Worm (Caenorhabditis elegans) whole organism, young adult: Measurements from ENCODE around the gene daf-42.

ENCODE experiments used
- B0019.2 ChIP-seq: fragments of 200-800 bp; sonication (Bioruptor generic); conservative IDR thresholded peaks from 2 replicates; pipeline ENCODE4 v1.3.6; 2022; ENCODE audit warnings: missing genetic modification reagents, missing genetic modification characterization, missing compliant biosample characterization
- B0035.1 ChIP-seq: sonication (generic microtip); optimal IDR thresholded peaks from 2 replicates; lab custom pipeline; 2016; ENCODE audit warnings: missing genetic modification characterization, mild to moderate bottlenecking, missing compliant biosample characterization, missing genotype, missing genetic modification reagents
- B0336.3 ChIP-seq: fragments of 200-800 bp; sonication (Bioruptor generic); IDR thresholded peaks from 2 replicates; pipeline ENCODE4 v1.3.6; 2022; ENCODE audit warnings: missing genetic modification characterization, missing compliant biosample characterization
- D2030.7 ChIP-seq: fragments of 200-800 bp; sonication (Bioruptor generic); IDR thresholded peaks from 2 replicates; pipeline ENCODE4 v1.3.6; 2022; ENCODE audit warnings: missing genetic modification reagents, missing genetic modification characterization, missing compliant biosample characterization
- F22D6.2 ChIP-seq: sonication (generic microtip); optimal IDR thresholded peaks from 2 replicates; lab custom pipeline; 2016; ENCODE audit warnings: mild to moderate bottlenecking, missing genetic modification characterization, missing compliant biosample characterization
- F23B12.7 ChIP-seq: sonication (generic microtip); optimal IDR thresholded peaks from 2 replicates; lab custom pipeline; 2017; ENCODE audit warnings: missing genetic modification characterization, mild to moderate bottlenecking, missing compliant biosample characterization, antibody characterized with exemption, moderate library complexity; ENCODE audit not compliant: insufficient read depth
- F33H1.4 ChIP-seq: fragments of 200-800 bp; sonication (Bioruptor generic); IDR thresholded peaks from 2 replicates; pipeline ENCODE4 v1.3.6; 2022; ENCODE audit warnings: missing genetic modification reagents, missing genetic modification characterization, missing compliant biosample characterization
- F39B2.1 ChIP-seq: fragments of 200-800 bp; sonication (Bioruptor generic); IDR thresholded peaks from 2 replicates; pipeline ENCODE4 v1.3.6; 2022; ENCODE audit warnings: missing genetic modification reagents, missing genetic modification characterization, missing compliant biosample characterization
- F52B5.7 ChIP-seq: sonication (generic microtip); optimal IDR thresholded peaks from 2 replicates; lab custom pipeline; 2016; ENCODE audit warnings: mild to moderate bottlenecking, missing genetic modification characterization, missing compliant biosample characterization
- K11D2.4 ChIP-seq: fragments of 200-800 bp; sonication (Bioruptor generic); IDR thresholded peaks from 2 replicates; pipeline ENCODE4 v1.3.6; 2022; ENCODE audit warnings: missing genetic modification reagents, missing genetic modification characterization, missing compliant biosample characterization
- Y53F4B.3 ChIP-seq: fragments of 200-800 bp; sonication (Bioruptor generic); IDR thresholded peaks from 2 replicates; pipeline ENCODE4 v1.3.6; 2022; ENCODE audit warnings: missing genetic modification reagents, missing genetic modification characterization, missing compliant biosample characterization
- akir-1 ChIP-seq: fragments of 200-800 bp; sonication (Bioruptor generic); optimal IDR thresholded peaks from 2 replicates; lab custom pipeline; 2018; ENCODE audit warnings: mild to moderate bottlenecking, missing genetic modification characterization, moderate library complexity, missing compliant biosample characterization
- aptf-2 ChIP-seq: fragments of 200-800 bp; sonication (Bioruptor generic); conservative IDR thresholded peaks from 2 replicates; pipeline ENCODE4 v1.3.6; 2022; ENCODE audit warnings: missing genetic modification reagents, missing genetic modification characterization, missing compliant biosample characterization
- aptf-3 ChIP-seq: fragments of 200-800 bp; sonication (Bioruptor generic); IDR thresholded peaks from 2 replicates; pipeline ENCODE4 v1.3.6; 2022; ENCODE audit warnings: missing genetic modification characterization, missing compliant biosample characterization
- attf-3 ChIP-seq: fragments of 200-800 bp; sonication (Bioruptor generic); conservative IDR thresholded peaks from 2 replicates; pipeline ENCODE4 v1.3.6; 2022; ENCODE audit warnings: missing genetic modification reagents, missing genetic modification characterization, missing compliant biosample characterization
- cebp-2 ChIP-seq: fragments of 200-800 bp; sonication (Bioruptor generic); IDR thresholded peaks from 2 replicates; pipeline ENCODE4 v1.3.6; 2022; ENCODE audit warnings: missing genetic modification characterization, missing compliant biosample characterization
- ceh-91 ChIP-seq: fragments of 200-800 bp; sonication (Bioruptor generic); IDR thresholded peaks from 2 replicates; pipeline ENCODE4 v1.3.6; 2022; ENCODE audit warnings: missing genetic modification reagents, missing genetic modification characterization, missing compliant biosample characterization
- chd-7 ChIP-seq: sonication (generic microtip); optimal IDR thresholded peaks from 2 replicates; lab custom pipeline; 2016; ENCODE audit warnings: mild to moderate bottlenecking, missing genetic modification characterization, moderate library complexity, missing compliant biosample characterization
- die-1 ChIP-seq: sonication (generic microtip); optimal IDR thresholded peaks from 2 replicates; lab custom pipeline; 2016; ENCODE audit warnings: missing genotype, mild to moderate bottlenecking, missing genetic modification characterization, missing compliant biosample characterization
- dox-1 ChIP-seq: fragments of 200-800 bp; sonication (Bioruptor generic); IDR thresholded peaks from 2 replicates; pipeline ENCODE4 v1.3.6; 2022; ENCODE audit warnings: missing genetic modification reagents, missing genetic modification characterization, missing compliant biosample characterization
- dpl-1 ChIP-seq: fragments of 150-350 bp; optimal IDR thresholded peaks from 2 replicates; lab custom pipeline; 2014; ENCODE audit warnings: missing biosample characterization, missing genetic modification reagents, missing genetic modification characterization
- egl-44 ChIP-seq: fragments of 200-800 bp; sonication (Bioruptor generic); IDR thresholded peaks from 2 replicates; pipeline ENCODE4 v1.3.6; 2022; ENCODE audit warnings: missing genetic modification reagents, missing genetic modification characterization, missing compliant biosample characterization
- egrh-3 ChIP-seq: fragments of 200-800 bp; sonication (Bioruptor generic); IDR thresholded peaks from 2 replicates; pipeline ENCODE4 v1.3.6; 2022; ENCODE audit warnings: missing genetic modification reagents, missing genetic modification characterization, missing compliant biosample characterization
- ekl-4 ChIP-seq: fragments of 200-800 bp; sonication (Bioruptor generic); IDR thresholded peaks from 2 replicates; pipeline ENCODE4 v1.3.6; 2022; ENCODE audit warnings: missing genetic modification reagents, missing genetic modification characterization, missing compliant biosample characterization
- hrde-1 ChIP-seq: sonication (generic microtip); optimal IDR thresholded peaks from 2 replicates; lab custom pipeline; 2016; ENCODE audit warnings: missing genetic modification characterization, mild to moderate bottlenecking, missing compliant biosample characterization, moderate library complexity, missing genotype, missing genetic modification reagents, borderline replicate concordance
- lin-54 ChIP-seq: fragments of 200-800 bp; sonication (Bioruptor generic); optimal IDR thresholded peaks from 2 replicates; lab custom pipeline; 2018; ENCODE audit warnings: mild to moderate bottlenecking, missing genetic modification characterization, missing compliant biosample characterization
- lsl-1 ChIP-seq: fragments of 200-800 bp; sonication (Bioruptor generic); optimal IDR thresholded peaks from 2 replicates; lab custom pipeline; 2018; ENCODE audit warnings: mild to moderate bottlenecking, missing genetic modification characterization, moderate library complexity, missing compliant biosample characterization
- madf-6 ChIP-seq: fragments of 200-800 bp; sonication (Bioruptor generic); IDR thresholded peaks from 2 replicates; pipeline ENCODE4 v1.3.6; 2022; ENCODE audit warnings: missing genetic modification reagents, missing genetic modification characterization, missing compliant biosample characterization
- madf-8 ChIP-seq: fragments of 200-800 bp; sonication (Bioruptor generic); conservative IDR thresholded peaks from 2 replicates; pipeline ENCODE4 v1.3.6; 2022; ENCODE audit warnings: missing genetic modification reagents, missing genetic modification characterization, missing compliant biosample characterization
- mcd-1 ChIP-seq: fragments of 200-800 bp; sonication (Bioruptor generic); IDR thresholded peaks from 2 replicates; pipeline ENCODE4 v1.3.6; 2022; ENCODE audit warnings: missing genetic modification reagents, missing genetic modification characterization, missing compliant biosample characterization
- nfyb-1 ChIP-seq: fragments of 200-800 bp; sonication (Bioruptor generic); IDR thresholded peaks from 2 replicates; pipeline ENCODE4 v1.3.6; 2022; ENCODE audit warnings: missing genetic modification reagents, missing genetic modification characterization, missing compliant biosample characterization
- pbrm-1 ChIP-seq: fragments of 200-800 bp; sonication (Bioruptor generic); IDR thresholded peaks from 2 replicates; pipeline ENCODE4 v1.3.6; 2022; ENCODE audit warnings: missing genetic modification reagents, missing genetic modification characterization, missing compliant biosample characterization
- rec-8 ChIP-seq, 2 experiments: sonication (generic microtip); optimal IDR thresholded peaks; 2 replicates each; lab custom pipeline; 2016; ENCODE audit warnings: mild to moderate bottlenecking in 2 of 2, missing genetic modification characterization in 2 of 2, missing genetic modification reagents in 2 of 2, missing genotype in 2 of 2, missing biosample characterization in 1 of 2, missing compliant biosample characterization in 1 of 2, moderate library complexity in 1 of 2
- rpc-1 ChIP-seq, 2 experiments: fragments of 150-350 bp in 1 of 2; sonication (generic microtip) in 1 of 2; optimal IDR thresholded peaks; 2 replicates each; lab custom pipeline; 2014 to 2018; ENCODE audit warnings: missing biosample characterization in 1 of 2, missing genetic modification characterization in 1 of 2, missing genetic modification reagents in 1 of 2, missing genotype in 1 of 2
- sdz-38 ChIP-seq: sonication (generic microtip); optimal IDR thresholded peaks from 2 replicates; lab custom pipeline; 2016; ENCODE audit warnings: missing genotype, missing genetic modification characterization, missing compliant biosample characterization
- snpc-1.1 ChIP-seq: sonication (generic microtip); optimal IDR thresholded peaks from 2 replicates; lab custom pipeline; 2017; ENCODE audit warnings: missing genetic modification characterization, mild to moderate bottlenecking, missing compliant biosample characterization, antibody characterized with exemption, moderate library complexity, missing genotype, missing genetic modification reagents; ENCODE audit not compliant: insufficient read depth
- snpc-1.3 ChIP-seq: sonication (generic microtip); optimal IDR thresholded peaks from 2 replicates; lab custom pipeline; 2017; ENCODE audit warnings: missing genetic modification characterization, mild to moderate bottlenecking, missing compliant biosample characterization, antibody characterized with exemption, moderate library complexity, missing genotype, missing genetic modification reagents; ENCODE audit not compliant: insufficient read depth
- snpc-3.4 ChIP-seq: sonication (generic microtip); optimal IDR thresholded peaks from 2 replicates; lab custom pipeline; 2017; ENCODE audit warnings: missing genetic modification characterization, mild to moderate bottlenecking, missing compliant biosample characterization, antibody characterized with exemption, moderate library complexity, missing genotype, missing genetic modification reagents
- snpc-4 ChIP-seq, 5 experiments: fragments of 150-350 bp in 1 of 5; sonication (generic microtip) in 4 of 5; optimal IDR thresholded peaks; 2 replicates each; lab custom pipeline; 2014 to 2018; ENCODE audit warnings: missing genetic modification characterization in 5 of 5, missing biosample characterization in 3 of 5, antibody characterized with exemption in 2 of 5, mild to moderate bottlenecking in 2 of 5, missing compliant biosample characterization in 2 of 5, missing genotype in 2 of 5, moderate library complexity in 2 of 5, missing genetic modification reagents in 1 of 5
- tbp1 ChIP-seq: fragments of 200-800 bp; sonication (Bioruptor generic); optimal IDR thresholded peaks from 2 replicates; lab custom pipeline; 2018; ENCODE audit warnings: mild to moderate bottlenecking, missing genetic modification characterization, missing compliant biosample characterization
- tbx-9 ChIP-seq: sonication (generic microtip); optimal IDR thresholded peaks from 2 replicates; lab custom pipeline; 2016; ENCODE audit warnings: borderline replicate concordance, missing genetic modification characterization, inconsistent platforms, missing compliant biosample characterization
- tlf-1 ChIP-seq: fragments of 200-800 bp; sonication (Bioruptor generic); optimal IDR thresholded peaks from 2 replicates; lab custom pipeline; 2018; ENCODE audit warnings: mild to moderate bottlenecking, missing genetic modification characterization, missing compliant biosample characterization
- xnd-1 ChIP-seq: sonication (generic microtip); optimal IDR thresholded peaks from 2 replicates; lab custom pipeline; 2016; ENCODE audit warnings: missing genotype, missing genetic modification reagents, missing genetic modification characterization, missing compliant biosample characterization
- ztf-18 ChIP-seq: sonication (generic microtip); optimal IDR thresholded peaks from 2 replicates; lab custom pipeline; 2016; ENCODE audit warnings: missing genotype, mild to moderate bottlenecking, missing genetic modification characterization, missing compliant biosample characterization
- ztf-28 ChIP-seq: fragments of 200-800 bp; sonication (Bioruptor generic); IDR thresholded peaks from 2 replicates; pipeline ENCODE4 v1.3.6; 2022; ENCODE audit warnings: missing genetic modification reagents, missing genetic modification characterization, missing compliant biosample characterization

Gene daf-42

DNA sequence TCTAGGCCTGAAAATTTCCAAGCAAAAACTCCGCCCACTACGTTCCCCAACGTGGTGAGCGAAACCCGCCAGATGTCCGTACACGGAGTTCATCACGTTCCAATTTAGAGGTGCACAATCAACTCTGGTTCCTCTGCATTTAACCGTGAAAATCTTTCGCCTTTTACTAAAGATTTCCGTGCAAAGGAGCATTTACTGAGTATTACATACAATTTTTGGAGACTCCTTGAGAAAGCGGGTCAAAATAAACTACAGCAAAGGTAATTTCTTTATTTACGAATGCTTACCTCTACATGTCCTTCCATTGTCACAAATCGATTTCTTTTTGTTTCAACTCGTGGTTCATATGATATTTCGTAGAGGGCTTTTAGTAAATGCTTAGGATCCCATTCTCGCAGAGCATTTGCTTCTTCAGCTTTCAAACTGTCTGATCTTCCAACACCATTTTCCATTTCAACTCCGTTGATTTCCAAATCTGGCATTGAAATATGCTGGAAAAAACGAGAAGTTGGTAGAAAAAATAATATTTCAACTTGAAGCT, 30.0 kb downstream of the daf-42 start, which contains the start of gene F42C5.9:
Gene F42C5.9, minus strand, starts transcription at position 491 of the 541 bp plus-strand sequence.
- TF ChIP-seq egl-44 (GFP tag; lab: Robert Waterston, UW), result no peak
- peak; percentile 98 for TF ChIP-seq madf-8 (GFP tag; lab: Robert Waterston, UW)
- TF ChIP-seq sdz-38, result no peak
- no peak for TF ChIP-seq rpc-1 (optimal IDR thresholded peaks at IDR 0.05; lab: Kevin White, UChicago)
- peak; percentile 9 for TF ChIP-seq rpc-1 (tag; optimal IDR thresholded peaks at IDR 0.05; lab: Kevin White, UChicago)
- TF ChIP-seq F52B5.7, result no peak
- peak; percentile 48; the same call in 1 of the 2 replicates for TF ChIP-seq mcd-1 (GFP tag; lab: Robert Waterston, UW)
- TF ChIP-seq tlf-1 (GFP tag; lab: Kevin White, UChicago), result peak; percentile 43
- TF ChIP-seq Y53F4B.3, result peak; percentile 50; the same call in 1 of the 2 replicates
- no peak for TF ChIP-seq F22D6.2 (tag; lab: Kevin White, UChicago)
- TF ChIP-seq B0035.1 (tag; lab: Kevin White, UChicago), result no peak
- peak; percentile 98 for TF ChIP-seq snpc-1.1
- TF ChIP-seq hrde-1 (tag; lab: Kevin White, UChicago), result peak; percentile 80
- peak; percentile 41; the same call in 1 of the 2 replicates for TF ChIP-seq B0019.2 (GFP tag; lab: Robert Waterston, UW)
- peak; percentile 93 for TF ChIP-seq xnd-1 (tag; lab: Kevin White, UChicago)
- 0 out of 2 replicates have a peak, but pooled peaks have one; percentile 15 for TF ChIP-seq attf-3
- peak; percentile 78 for TF ChIP-seq tbp1 (GFP tag; lab: Kevin White, UChicago)
- TF ChIP-seq dpl-1 (GFP tag; lab: Kevin White, UChicago), result no peak
- peak; percentile 77 for TF ChIP-seq ekl-4
- TF ChIP-seq dox-1 (GFP tag; lab: Robert Waterston, UW), result peak; percentile 79
- no peak for TF ChIP-seq egrh-3 (GFP tag; lab: Robert Waterston, UW)
- TF ChIP-seq snpc-1.3 (tag; lab: Kevin White, UChicago), result peak; percentile 88
- peak; percentile 94 for TF ChIP-seq D2030.7 (GFP tag; lab: Robert Waterston, UW)
- no peak for TF ChIP-seq tbx-9 (tag; lab: Kevin White, UChicago)
- TF ChIP-seq ztf-28 (GFP tag; lab: Robert Waterston, UW), result 0 out of 2 replicates have a peak, but pooled peaks have one; percentile 30
- no peak for TF ChIP-seq akir-1 (GFP tag; lab: Kevin White, UChicago)
- TF ChIP-seq snpc-4 (GFP tag; optimal IDR thresholded peaks at IDR 0.05; lab: Kevin White, UChicago), result peak; percentile 96
- peak; percentile 96 to 98 (median 98) for TF ChIP-seq snpc-4 (tag; optimal IDR thresholded peaks at IDR 0.05; lab: Kevin White, UChicago)
- TF ChIP-seq pbrm-1, result peak; percentile 95
- peak; percentile 80 for TF ChIP-seq F33H1.4 (GFP tag; lab: Robert Waterston, UW)
- TF ChIP-seq lin-54, result peak; percentile 56
- peak; percentile 66 for TF ChIP-seq ceh-91 (GFP tag; lab: Robert Waterston, UW)
- TF ChIP-seq lsl-1 (GFP tag; lab: Kevin White, UChicago), result peak; percentile 70
- 0 out of 2 replicates have a peak, but pooled peaks have one; percentile 36 for TF ChIP-seq aptf-2 (GFP tag; lab: Robert Waterston, UW)
- TF ChIP-seq nfyb-1, result peak; percentile 66; the same call in 1 of the 2 replicates
- no peak for TF ChIP-seq K11D2.4
- peak; percentile 17 for TF ChIP-seq die-1 (tag; lab: Kevin White, UChicago)
- TF ChIP-seq F39B2.1 (GFP tag; lab: Robert Waterston, UW), result 0 out of 2 replicates have a peak, but pooled peaks have one; percentile 71
- no peak for TF ChIP-seq cebp-2
- TF ChIP-seq snpc-3.4, result peak; percentile 95
- peak in 1 of 2 experiments; percentile 41 for TF ChIP-seq rec-8 (tag; optimal IDR thresholded peaks at IDR 0.05; lab: Kevin White, UChicago)
- peak; percentile 58 for TF ChIP-seq B0336.3 (GFP tag; lab: Robert Waterston, UW)
- peak; percentile 56 for TF ChIP-seq ztf-18
- TF ChIP-seq chd-7 (tag; lab: Kevin White, UChicago), result no peak
- TF ChIP-seq F23B12.7, result peak; percentile 81
- TF ChIP-seq aptf-3 (GFP tag; lab: Robert Waterston, UW), result no peak
- TF ChIP-seq madf-6 (GFP tag; lab: Robert Waterston, UW), result peak; percentile 98
